Fruit fly (Drosophila melanogaster): ENCODE measurements around the gene CG14605.

CG14605 gene

DNA sequence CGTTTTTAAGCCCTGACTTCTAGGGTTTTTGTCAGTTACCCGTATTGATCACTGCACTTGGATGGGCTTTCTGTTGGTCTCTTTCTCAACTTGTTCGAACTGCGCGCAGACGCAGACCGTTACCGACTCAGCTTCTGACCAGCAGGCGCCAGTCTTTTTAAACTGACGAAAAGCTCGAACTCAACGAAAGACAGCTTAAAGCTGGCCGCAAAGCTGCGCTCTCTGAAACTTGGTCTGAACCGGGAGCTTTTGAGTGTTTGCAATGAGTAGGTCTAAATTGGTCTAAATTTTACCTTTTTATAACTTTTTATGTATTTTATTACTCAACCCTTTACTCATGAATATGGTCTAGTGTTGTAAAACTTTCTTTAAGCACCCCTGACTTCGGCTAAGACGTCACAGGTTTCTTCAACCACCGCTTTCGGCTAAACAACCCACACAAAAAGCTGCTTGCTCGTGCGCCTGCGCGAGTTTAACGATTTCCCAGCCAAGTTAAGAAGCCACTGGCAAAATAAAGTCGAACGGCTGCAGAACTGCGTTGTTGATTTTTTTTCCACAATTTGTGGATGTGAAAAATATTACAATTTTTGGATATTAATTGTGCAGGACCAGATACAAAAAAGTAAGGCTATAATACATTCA, 46.2 kb upstream of the CG14605 start, which contains the start of the genes Gld and Syt4 (continued):
- TF ChIP-seq Dp (GFP tag; optimal IDR thresholded peaks at IDR 0.05) (peak; percentile 43), Elba2 (GFP tag; optimal IDR thresholded peaks at IDR 0.05) (no peak), Hsf (GFP tag; optimal IDR thresholded peaks at IDR 0.05) (no peak), CG18011 (GFP tag; optimal IDR thresholded peaks at IDR 0.05) (peak; percentile 95)

DNA sequence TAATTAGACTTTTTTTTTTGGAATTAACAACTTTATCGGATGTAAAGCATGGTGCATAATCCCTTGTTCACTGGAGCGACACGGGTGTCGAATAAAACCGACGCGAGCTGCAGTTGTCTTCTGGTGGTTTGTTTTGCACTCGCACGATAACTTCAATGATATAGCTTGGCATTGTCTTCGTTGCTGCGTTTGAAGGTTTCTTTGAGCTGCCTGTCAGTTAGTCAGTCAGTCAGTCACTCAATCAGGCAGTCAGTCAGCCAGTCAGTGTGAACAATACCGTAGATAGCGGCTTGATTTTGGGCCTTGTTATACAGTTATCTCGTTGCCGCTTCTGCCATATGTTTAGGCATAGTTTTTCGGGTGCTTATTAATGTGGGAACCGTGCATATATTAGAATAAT, 40.0 kb upstream of the CG14605 start:
- TF ChIP-seq stc (GFP tag; IDR thresholded peaks at IDR 0.05) (no peak), Ets65A (GFP tag) (peak; percentile 57), dysf (GFP tag; IDR thresholded peaks at IDR 0.05) (no peak), CG8281 (tag; optimal IDR thresholded peaks at IDR 0.05) (peak; percentile 95), E2f1 (GFP tag; IDR thresholded peaks at IDR 0.05) (no peak), mam (GFP tag; optimal IDR thresholded peaks at IDR 0.05) (no peak)

DNA sequence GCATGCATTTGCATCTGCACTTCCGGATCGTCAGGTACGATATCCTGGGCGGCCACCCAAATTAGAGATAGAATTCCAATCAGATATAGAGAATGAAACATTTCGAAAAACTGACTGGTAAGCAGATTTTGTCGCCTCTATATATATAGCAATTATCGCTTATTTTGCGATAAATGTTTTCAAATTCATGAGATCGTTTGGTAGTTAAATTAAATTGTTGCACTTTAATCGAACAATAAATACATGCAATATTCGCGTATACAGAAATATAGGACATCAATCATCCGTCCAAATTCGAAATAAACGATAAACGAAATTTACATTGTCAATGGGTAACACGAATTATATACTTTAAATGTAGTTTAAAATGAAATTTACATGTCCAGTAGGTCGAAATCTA, 32.4 kb upstream of the CG14605 start, which contains the start of gene Obp84a:
Obp84a (minus strand) TSS at position 101 of the 400 bp plus-strand sequence.
- TF ChIP-seq Dfd (GFP tag; optimal IDR thresholded peaks at IDR 0.05) (no peak), MBD-R2 (GFP tag; IDR thresholded peaks at IDR 0.05) (no peak), CG31365 (tag; optimal IDR thresholded peaks at IDR 0.05) (no peak), oc (tag; optimal IDR thresholded peaks at IDR 0.05) (no peak), gro (GFP tag; optimal IDR thresholded peaks at IDR 0.05) (no peak), Max (GFP tag; optimal IDR thresholded peaks at IDR 0.05) (no peak), Blimp-1 (GFP tag; optimal IDR thresholded peaks at IDR 0.05) (no peak), CG9797 (GFP tag; optimal IDR thresholded peaks at IDR 0.05) (no peak), CG10147 (GFP tag; optimal IDR thresholded peaks at IDR 0.05) (no peak), CG13624 (GFP tag; optimal IDR thresholded peaks at IDR 0.05) (no peak), Hr78 (GFP tag; optimal IDR thresholded peaks at IDR 0.05) (no peak), CG9609 (GFP tag; optimal IDR thresholded peaks at IDR 0.05) (no peak), CG8388 (GFP tag; optimal IDR thresholded peaks at IDR 0.05) (no peak)

DNA sequence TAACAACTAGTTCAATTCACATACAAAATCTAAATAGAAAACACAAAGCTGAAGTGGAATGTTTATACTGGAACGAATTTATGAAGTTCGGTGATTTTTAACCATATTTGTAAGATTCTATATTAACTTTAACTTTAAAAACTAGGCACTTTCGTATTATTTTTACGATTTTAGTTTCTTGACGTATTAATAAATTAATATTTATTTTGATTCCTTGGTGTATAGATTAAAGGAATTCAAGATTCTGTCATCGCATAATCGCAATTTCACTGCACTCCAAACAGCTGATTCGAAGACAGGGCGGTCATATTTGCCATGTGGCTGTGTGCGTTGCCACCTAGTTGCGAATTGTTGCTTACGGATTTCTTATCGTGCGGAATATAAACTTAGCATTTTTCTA, 30.0 kb upstream of the CG14605 start, which contains the start of the genes CG1227 and Dtwd2:
CG1227 (minus strand) TSS at position 279 of the 400 bp plus-strand sequence.
Dtwd2 (plus strand) TSS at position 336 of the 400 bp plus-strand sequence.
- TF ChIP-seq CG8290 (GFP tag; optimal IDR thresholded peaks at IDR 0.05): no peak
- TF ChIP-seq CG8290 (tag; optimal IDR thresholded peaks at IDR 0.05): no peak
- TF ChIP-seq Nf-YB (GFP tag; optimal IDR thresholded peaks at IDR 0.05): peak; percentile 81
- peak; percentile 94 for TF ChIP-seq CG8388 (GFP tag; optimal IDR thresholded peaks at IDR 0.05)
- TF ChIP-seq ssp (GFP tag; IDR thresholded peaks at IDR 0.05): peak; percentile 57
- TF ChIP-seq HmgD (GFP tag; optimal IDR thresholded peaks at IDR 0.05): no peak
- TF ChIP-seq E2f1 (GFP tag; IDR thresholded peaks at IDR 0.05): peak; percentile 90
- TF ChIP-seq CG4360 (GFP tag; IDR thresholded peaks at IDR 0.05): peak; percentile 68
- peak; percentile 88 for TF ChIP-seq al (GFP tag; IDR thresholded peaks at IDR 0.05)
- TF ChIP-seq CG16863 (GFP tag; optimal IDR thresholded peaks at IDR 0.05): peak; percentile 43
- peak in 1 of 3 experiments; percentile 70 for TF ChIP-seq Stat92E (GFP tag; optimal IDR thresholded peaks at IDR 0.05)
- no peak for TF ChIP-seq abd-A (tag; optimal IDR thresholded peaks at IDR 0.05)
- no peak for TF ChIP-seq CG4282 (GFP tag; optimal IDR thresholded peaks at IDR 0.05)
- no peak for TF ChIP-seq pan (optimal IDR thresholded peaks at IDR 0.05)
- TF ChIP-seq pan (GFP tag; optimal IDR thresholded peaks at IDR 0.05 in 1 of 2, IDR thresholded peaks at IDR 0.05 in 1 of 2): peak in 1 of 2 experiments; percentile 93
- TF ChIP-seq zf30C (GFP tag; optimal IDR thresholded peaks at IDR 0.05): no peak
- peak; percentile 21 for TF ChIP-seq pum (GFP tag; optimal IDR thresholded peaks at IDR 0.05)
- peak; percentile 22 for TF ChIP-seq ERR (GFP tag; optimal IDR thresholded peaks at IDR 0.05)
- TF ChIP-seq ham (GFP tag; IDR thresholded peaks at IDR 0.05): no peak
- peak; percentile 55; the same call in 1 of the 2 replicates for TF ChIP-seq CG10959 (GFP tag; IDR thresholded peaks at IDR 0.05)
- TF ChIP-seq pb (GFP tag; optimal IDR thresholded peaks at IDR 0.05): peak; percentile 30
- peak; percentile 65 for TF ChIP-seq Abd-B (GFP tag; optimal IDR thresholded peaks at IDR 0.05)
- TF ChIP-seq gem (tag; optimal IDR thresholded peaks at IDR 0.05): peak; percentile 97
- TF ChIP-seq Oaz (GFP tag; IDR thresholded peaks at IDR 0.05): peak; percentile 89
- peak; percentile 56; the same call in 1 of the 2 replicates for TF ChIP-seq danr (GFP tag; IDR thresholded peaks at IDR 0.05)
- no peak; the same call in none of the 2 replicates for TF ChIP-seq CG31441 (GFP tag; IDR thresholded peaks at IDR 0.05)

All from whole organism, embryonic.